Fruit fly (Drosophila melanogaster) whole organism, embryonic: ENCODE measurements around the gene ABCB7.

ENCODE experiments used
- BtbVII ChIP-seq: fragments of 200-800 bp; sonication (Bioruptor generic); optimal IDR thresholded peaks from 3 replicates; lab custom pipeline; 2017; ENCODE audit warnings: missing biosample characterization, mild to moderate bottlenecking, missing genetic modification characterization
- CG10431 ChIP-seq: fragments of 200-800 bp; sonication (Bioruptor generic); optimal IDR thresholded peaks from 3 replicates; lab custom pipeline; 2018; ENCODE audit warnings: missing biosample characterization, mild to moderate bottlenecking, missing genetic modification characterization
- CG10462 ChIP-seq: fragments of 200-800 bp; sonication (Bioruptor generic); optimal IDR thresholded peaks from 2 replicates; lab custom pipeline; 2016; ENCODE audit warnings: missing biosample characterization, missing genetic modification characterization
- CG10543 ChIP-seq: fragments of 200-800 bp; sonication (Bioruptor generic); optimal IDR thresholded peaks from 3 replicates; lab custom pipeline; 2017; ENCODE audit warnings: missing biosample characterization, mild to moderate bottlenecking, missing genetic modification characterization, moderate library complexity
- CG11560 ChIP-seq: fragments of 200-800 bp; sonication (Bioruptor generic); IDR thresholded peaks from 3 replicates; pipeline ENCODE4 v1.3.6; 2022; ENCODE audit warnings: missing biosample characterization, missing genetic modification characterization
- CG12104 ChIP-seq: fragments of 200-800 bp; sonication (Bioruptor generic); optimal IDR thresholded peaks from 3 replicates; lab custom pipeline; 2016; ENCODE audit warnings: missing biosample characterization, missing genetic modification characterization
- CG12299 ChIP-seq: fragments of 200-800 bp; sonication (Bioruptor generic); optimal IDR thresholded peaks from 2 replicates; lab custom pipeline; 2018; ENCODE audit warnings: missing biosample characterization, mild to moderate bottlenecking, missing genetic modification characterization
- CG12659 ChIP-seq: fragments of 200-800 bp; sonication (Bioruptor generic); optimal IDR thresholded peaks from 3 replicates; lab custom pipeline; 2017; ENCODE audit warnings: mild to moderate bottlenecking, missing biosample characterization, missing genetic modification reagents, missing genetic modification characterization
- CG12769 ChIP-seq: fragments of 200-800 bp; sonication (Bioruptor generic); optimal IDR thresholded peaks from 2 replicates; lab custom pipeline; 2019; ENCODE audit warnings: missing biosample characterization, mild to moderate bottlenecking, missing genetic modification characterization, moderate library complexity
- CG13123 ChIP-seq: fragments of 200-800 bp; sonication (Bioruptor generic); optimal IDR thresholded peaks from 2 replicates; lab custom pipeline; 2016; ENCODE audit warnings: missing biosample characterization, missing genetic modification characterization
- CG15011 ChIP-seq: fragments of 200-800 bp; sonication (Bioruptor generic); optimal IDR thresholded peaks from 3 replicates; lab custom pipeline; 2018; ENCODE audit warnings: missing biosample characterization, mild to moderate bottlenecking, missing genetic modification characterization
- CG15514 ChIP-seq: fragments of 200-800 bp; sonication (Bioruptor generic); optimal IDR thresholded peaks from 3 replicates; lab custom pipeline; 2017; ENCODE audit warnings: missing biosample characterization, missing genetic modification characterization, mild to moderate bottlenecking, moderate library complexity, missing genetic modification reagents
- CG16815 ChIP-seq: fragments of 200-800 bp; sonication (Bioruptor generic); optimal IDR thresholded peaks from 3 replicates; lab custom pipeline; 2017; ENCODE audit warnings: missing biosample characterization, mild to moderate bottlenecking, missing genetic modification characterization
- CG17802 ChIP-seq: fragments of 200-800 bp; sonication (Bioruptor generic); optimal IDR thresholded peaks from 2 replicates; lab custom pipeline; 2018; ENCODE audit warnings: missing biosample characterization, mild to moderate bottlenecking, missing genetic modification characterization, moderate library complexity
- CG18011 ChIP-seq: fragments of 200-800 bp; sonication (Bioruptor generic); optimal IDR thresholded peaks from 2 replicates; lab custom pipeline; 2017; ENCODE audit warnings: missing biosample characterization, missing genetic modification characterization, mild to moderate bottlenecking, moderate library complexity, missing genotype
- CG2875 ChIP-seq: fragments of 200-800 bp; sonication (Bioruptor generic); optimal IDR thresholded peaks from 2 replicates; lab custom pipeline; 2017; ENCODE audit warnings: missing biosample characterization, mild to moderate bottlenecking, missing genetic modification characterization, missing genetic modification reagents
- CG30431 ChIP-seq: fragments of 200-800 bp; sonication (Bioruptor generic); optimal IDR thresholded peaks from 2 replicates; lab custom pipeline; 2017; ENCODE audit warnings: missing biosample characterization, missing genetic modification characterization
- CG31388 ChIP-seq: fragments of 200-800 bp; sonication (Bioruptor generic); optimal IDR thresholded peaks from 2 replicates; lab custom pipeline; 2016; ENCODE audit warnings: missing biosample characterization, missing genetic modification characterization
- CG31441 ChIP-seq: fragments of 200-800 bp; sonication (Bioruptor generic); IDR thresholded peaks from 2 replicates; pipeline ENCODE4 v1.3.6; 2022; ENCODE audit warnings: missing biosample characterization, missing genetic modification characterization
- CG3281 ChIP-seq: fragments of 200-800 bp; sonication (Bioruptor generic); optimal IDR thresholded peaks from 3 replicates; lab custom pipeline; 2017; ENCODE audit warnings: missing biosample characterization, mild to moderate bottlenecking, missing genetic modification characterization
- CG6654 ChIP-seq: fragments of 200-800 bp; sonication (Bioruptor generic); optimal IDR thresholded peaks from 2 replicates; lab custom pipeline; 2017; ENCODE audit warnings: missing biosample characterization, mild to moderate bottlenecking, missing genetic modification characterization
- CG7357 ChIP-seq: fragments of 200-800 bp; sonication (Bioruptor generic); IDR thresholded peaks from 3 replicates; pipeline ENCODE4 v1.3.6; 2022; ENCODE audit warnings: missing biosample characterization, missing genetic modification characterization
- CG7987 ChIP-seq: fragments of 200-800 bp; sonication (Bioruptor generic); optimal IDR thresholded peaks from 2 replicates; lab custom pipeline; 2018; ENCODE audit warnings: missing biosample characterization, mild to moderate bottlenecking, missing genetic modification characterization, moderate library complexity
- CG9817 ChIP-seq: fragments of 200-800 bp; sonication (Bioruptor generic); optimal IDR thresholded peaks from 2 replicates; lab custom pipeline; 2018; ENCODE audit warnings: missing biosample characterization, mild to moderate bottlenecking, missing genetic modification characterization, moderate library complexity
- CHES-1-like ChIP-seq: fragments of 200-800 bp; sonication (Bioruptor generic); optimal IDR thresholded peaks from 2 replicates; lab custom pipeline; 2016; ENCODE audit warnings: missing biosample characterization, missing genetic modification characterization
- Doc2 ChIP-seq: fragments of 200-800 bp; sonication (Bioruptor generic); IDR thresholded peaks from 2 replicates; pipeline ENCODE4 v1.3.6; 2022; ENCODE audit warnings: missing biosample characterization, missing genetic modification characterization
- ERR ChIP-seq: fragments of 200-800 bp; sonication (Bioruptor generic); optimal IDR thresholded peaks from 2 replicates; lab custom pipeline; 2016; ENCODE audit warnings: missing biosample characterization, missing genetic modification characterization
- Ets97D ChIP-seq: fragments of 200-800 bp; sonication (Bioruptor generic); optimal IDR thresholded peaks from 3 replicates; lab custom pipeline; 2016; ENCODE audit warnings: missing biosample characterization, missing genetic modification characterization
- GATAe ChIP-seq: fragments of 200-800 bp; sonication (Bioruptor generic); conservative IDR thresholded peaks from 2 replicates; pipeline ENCODE4 v1.3.6; 2022; ENCODE audit warnings: missing biosample characterization, missing genetic modification characterization
- Lhr ChIP-seq: fragments of 200-800 bp; sonication (Bioruptor generic); optimal IDR thresholded peaks from 3 replicates; lab custom pipeline; 2017; ENCODE audit warnings: mild to moderate bottlenecking, missing biosample characterization, missing genetic modification reagents, missing genetic modification characterization
- MESR4 ChIP-seq: fragments of 200-800 bp; sonication (Bioruptor generic); optimal IDR thresholded peaks from 2 replicates; lab custom pipeline; 2018; ENCODE audit warnings: missing biosample characterization, mild to moderate bottlenecking, missing genetic modification characterization, moderate library complexity
- Mrtf ChIP-seq: fragments of 200-800 bp; sonication (Bioruptor generic); IDR thresholded peaks from 3 replicates; pipeline ENCODE4 v1.3.6; 2022; ENCODE audit warnings: missing biosample characterization, missing genetic modification characterization
- Side ChIP-seq: fragments of 200-800 bp; sonication (Bioruptor generic); optimal IDR thresholded peaks from 2 replicates; lab custom pipeline; 2016; ENCODE audit warnings: missing biosample characterization, missing genetic modification characterization
- ac ChIP-seq: fragments of 200-800 bp; sonication (Bioruptor generic); optimal IDR thresholded peaks from 3 replicates; lab custom pipeline; 2017; ENCODE audit warnings: missing biosample characterization, mild to moderate bottlenecking, missing genetic modification characterization
- amos ChIP-seq: fragments of 200-800 bp; sonication (Bioruptor generic); IDR thresholded peaks from 2 replicates; pipeline ENCODE4 v1.3.6; 2022; ENCODE audit warnings: missing biosample characterization, missing genetic modification characterization; ENCODE audit not compliant: partially characterized antibody
- chm ChIP-seq: fragments of 200-800 bp; sonication (Bioruptor generic); IDR thresholded peaks from 2 replicates; pipeline ENCODE4 v1.3.6; 2022; ENCODE audit warnings: missing biosample characterization, missing genetic modification characterization
- crp ChIP-seq, 2 experiments: fragments of 200-800 bp; sonication (Bioruptor generic); optimal IDR thresholded peaks; 2 replicates in 1 of 2; 3 replicates in 1 of 2; lab custom pipeline; 2017; ENCODE audit warnings: missing biosample characterization in 2 of 2, missing genetic modification characterization in 2 of 2, mild to moderate bottlenecking in 1 of 2, moderate library complexity in 1 of 2
- dmrt11E ChIP-seq: fragments of 200-800 bp; sonication (Bioruptor generic); optimal IDR thresholded peaks from 3 replicates; lab custom pipeline; 2018; ENCODE audit warnings: missing biosample characterization, mild to moderate bottlenecking, missing genetic modification characterization, moderate library complexity
- en ChIP-seq: fragments of 200-800 bp; sonication (Bioruptor generic); optimal IDR thresholded peaks from 2 replicates; lab custom pipeline; 2016; ENCODE audit warnings: missing biosample characterization, missing genetic modification characterization
- exex ChIP-seq: fragments of 200-800 bp; sonication (Bioruptor generic); optimal IDR thresholded peaks from 4 replicates; lab custom pipeline; 2018; ENCODE audit warnings: missing biosample characterization, mild to moderate bottlenecking, missing genetic modification characterization, moderate library complexity
- eyg ChIP-seq: fragments of 200-800 bp; sonication (Bioruptor generic); optimal IDR thresholded peaks from 3 replicates; lab custom pipeline; 2016; ENCODE audit warnings: missing biosample characterization, missing genetic modification characterization
- fd64A ChIP-seq: fragments of 200-800 bp; sonication (Bioruptor generic); optimal IDR thresholded peaks from 3 replicates; lab custom pipeline; 2018; ENCODE audit warnings: missing biosample characterization, mild to moderate bottlenecking, missing genetic modification characterization
- ken ChIP-seq: fragments of 200-800 bp; sonication (Bioruptor generic); IDR thresholded peaks from 3 replicates; pipeline ENCODE4 v1.3.6; 2022; ENCODE audit warnings: missing biosample characterization, missing genetic modification characterization
- nom ChIP-seq: fragments of 200-800 bp; sonication (Bioruptor generic); optimal IDR thresholded peaks from 2 replicates; lab custom pipeline; 2017; ENCODE audit warnings: missing biosample characterization, missing genetic modification characterization, mild to moderate bottlenecking, moderate library complexity, missing genetic modification reagents
- stc ChIP-seq: fragments of 200-800 bp; sonication (Bioruptor generic); IDR thresholded peaks from 2 replicates; pipeline ENCODE4 v1.3.6; 2022; ENCODE audit warnings: missing biosample characterization, missing genetic modification characterization
- tll ChIP-seq, 2 experiments: fragments of 200-800 bp in 1 of 2; fragments of >200 bp in 1 of 2; sonication (Bioruptor generic) in 1 of 2; optimal IDR thresholded peaks; 2 replicates each; lab custom pipeline; 2017 to 2019; ENCODE audit warnings: missing biosample characterization in 2 of 2, missing genetic modification characterization in 2 of 2, mild to moderate bottlenecking in 1 of 2, moderate library complexity in 1 of 2
- tup ChIP-seq: fragments of 200-800 bp; sonication (Bioruptor generic); optimal IDR thresholded peaks from 2 replicates; lab custom pipeline; 2016; ENCODE audit warnings: missing biosample characterization, mild to moderate bottlenecking, missing genetic modification characterization, moderate library complexity
- unc-4 ChIP-seq: fragments of 200-800 bp; sonication (Bioruptor generic); IDR thresholded peaks from 2 replicates; pipeline ENCODE4 v1.3.6; 2022; ENCODE audit warnings: missing biosample characterization, missing genetic modification characterization; ENCODE audit not compliant: partially characterized antibody

ABCB7 gene

dm6 chr3L:1569162-1569965 lies 48.9 kb upstream of the ABCB7 start, which contains the start of gene Tmep (continued):
- TF ChIP-seq en (GFP tag; lab: Kevin White, UChicago) (no peak), CG30431 (no peak), CG16815 (GFP tag; lab: Kevin White, UChicago) (no peak), nom (no peak), CG13123 (no peak), CG7357 (GFP tag; lab: Robert Waterston, UW) (no peak), Mrtf (GFP tag; lab: Robert Waterston, UW) (no peak), BtbVII (peak; percentile 14), Side (GFP tag; lab: Kevin White, UChicago) (no peak), CG17802 (tag; lab: Kevin White, UChicago) (no peak), CG11560 (tag; lab: Robert Waterston, UW) (no peak), Lhr (no peak), CG12299 (tag; lab: Kevin White, UChicago) (no peak), CG31388 (no peak), eyg (GFP tag; lab: Kevin White, UChicago) (no peak), CG10462 (GFP tag; lab: Kevin White, UChicago) (no peak), tup (no peak), CG15011 (GFP tag; lab: Kevin White, UChicago) (no peak), Ets97D (peak; percentile 3), stc (no peak), CG31441 (no peak), CG6654 (no peak), CG7987 (GFP tag; lab: Kevin White, UChicago) (no peak), fd64A (GFP tag; lab: Kevin White, UChicago) (no peak), CG12659 (peak; percentile 4), unc-4 (GFP tag; lab: Robert Waterston, UW) (no peak), CG18011 (no peak), CG12104 (GFP tag; lab: Kevin White, UChicago) (no peak), CG3281 (GFP tag; lab: Kevin White, UChicago) (peak; percentile 17), CG15514 (GFP tag; lab: Kevin White, UChicago) (no peak), CHES-1-like (GFP tag; lab: Kevin White, UChicago) (no peak), CG2875 (GFP tag; lab: Kevin White, UChicago) (no peak), CG12769 (tag; lab: Kevin White, UChicago) (no peak), chm (GFP tag; lab: Robert Waterston, UW) (no peak; the same call in 1 of the 2 replicates), exex (tag; lab: Kevin White, UChicago) (no peak), dmrt11E (tag; lab: Kevin White, UChicago) (no peak), CG9817 (tag; lab: Kevin White, UChicago) (no peak), ac (GFP tag; lab: Kevin White, UChicago) (no peak), CG10431 (GFP tag; lab: Kevin White, UChicago) (no peak), amos (GFP tag; lab: Robert Waterston, UW) (peak; percentile 33; the same call in 1 of the 2 replicates), tll (GFP tag; optimal IDR thresholded peaks at IDR 0.05; lab: Kevin White, UChicago) (no peak), Doc2 (no peak), crp (GFP tag; optimal IDR thresholded peaks at IDR 0.05; lab: Kevin White, UChicago) (no peak), ERR (GFP tag; lab: Kevin White, UChicago) (no peak), MESR4 (GFP tag; lab: Kevin White, UChicago) (peak; percentile 74), GATAe (GFP tag; lab: Robert Waterston, UW) (no peak), CG10543 (no peak), ken (GFP tag; lab: Robert Waterston, UW) (no peak)
